Fruit fly (Drosophila melanogaster): Measurements from ENCODE around the gene Pka-R1.

DNA sequence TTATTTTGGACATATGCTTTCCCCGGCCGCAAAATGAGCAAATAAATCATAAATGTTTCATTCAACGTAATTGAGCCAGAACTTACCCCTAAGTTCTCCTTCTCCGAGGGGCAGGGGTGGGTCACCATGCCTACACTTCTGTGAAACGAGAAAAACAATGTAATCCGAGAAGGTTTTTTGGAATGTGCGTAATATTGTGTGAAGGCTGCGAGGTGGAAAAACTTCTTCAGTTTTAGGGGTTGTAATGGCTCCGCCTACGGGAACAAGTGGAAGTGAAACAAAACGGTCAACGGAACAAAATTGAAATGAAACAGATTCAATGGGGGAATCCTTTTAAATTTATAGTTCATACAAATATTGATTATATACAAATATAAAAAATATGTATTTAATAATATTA, 19.2 kb upstream of the Pka-R1 start:
- TF ChIP-seq Hr78 (GFP tag; optimal IDR thresholded peaks at IDR 0.05) = no peak
- TF ChIP-seq dsf (GFP tag; optimal IDR thresholded peaks at IDR 0.05; ENCODE audit: borderline replicate concordance) = no peak
- TF ChIP-seq rgr (GFP tag; optimal IDR thresholded peaks at IDR 0.05) = no peak
- TF ChIP-seq usp (GFP tag; optimal IDR thresholded peaks at IDR 0.05) = no peak
- no peak for TF ChIP-seq Dif (GFP tag; optimal IDR thresholded peaks at IDR 0.05; ENCODE audit: partially characterized antibody)
- TF ChIP-seq Dfd (GFP tag; optimal IDR thresholded peaks at IDR 0.05) = no peak
- TF ChIP-seq Rel (GFP tag; optimal IDR thresholded peaks at IDR 0.05) = no peak
- no peak for TF ChIP-seq Rel (tag; optimal IDR thresholded peaks at IDR 0.05)
- TF ChIP-seq fru (GFP tag; optimal IDR thresholded peaks at IDR 0.05) = no peak
- TF ChIP-seq Myc (optimal IDR thresholded peaks at IDR 0.05) = no peak
- no peak for TF ChIP-seq lola (GFP tag; optimal IDR thresholded peaks at IDR 0.05)
- no peak for TF ChIP-seq psq (GFP tag; optimal IDR thresholded peaks at IDR 0.05)
- no peak for TF ChIP-seq CG32264 (GFP tag; optimal IDR thresholded peaks at IDR 0.05)
- no peak for TF ChIP-seq brk (GFP tag; optimal IDR thresholded peaks at IDR 0.05)
- TF ChIP-seq woc (GFP tag; optimal IDR thresholded peaks at IDR 0.05) = no peak
